Worm (Caenorhabditis elegans): ENCODE results near the gene zig-12.

- TF ChIP-seq ama-1 (optimal IDR thresholded peaks at IDR 0.05) (no peak), pes-1 (GFP tag; IDR thresholded peaks at IDR 0.05) (no peak), flt-1 (GFP tag; IDR thresholded peaks at IDR 0.05) (no peak), hmg-4 (GFP tag; optimal IDR thresholded peaks at IDR 0.05) (no peak), B0310.2 (tag; optimal IDR thresholded peaks at IDR 0.05) (no peak), F13C5.2 (tag; optimal IDR thresholded peaks at IDR 0.05) (no peak), ceh-36 (tag; optimal IDR thresholded peaks at IDR 0.05) (no peak)
Measured at ce11 chrX:8727306-8727705, 36.4 kb upstream of the zig-12 start, which contains the start of gene EGAP4.1.
